Worm (Caenorhabditis elegans) whole organism, midembryonic: ENCODE data around the gene vha-12.

ENCODE experiments used
- T22C8.4 ChIP-seq: fragments of 200-800 bp; sonication (Bioruptor generic); IDR thresholded peaks from 2 replicates; pipeline ENCODE4 v1.3.6; 2022; ENCODE audit warnings: missing genetic modification characterization, missing compliant biosample characterization
- med-1 ChIP-seq: sonication (generic microtip); optimal IDR thresholded peaks from 2 replicates; lab custom pipeline; 2017; ENCODE audit warnings: missing genetic modification characterization, mild to moderate bottlenecking, missing compliant biosample characterization, antibody characterized with exemption, missing genetic modification reagents; ENCODE audit not compliant: insufficient read depth
- ref-1 ChIP-seq: fragments of 200-800 bp; sonication (Bioruptor generic); conservative IDR thresholded peaks from 2 replicates; pipeline ENCODE4 v1.3.6; 2022; ENCODE audit warnings: missing genetic modification reagents, missing genetic modification characterization, missing compliant biosample characterization
- ztf-29 ChIP-seq: fragments of 200-800 bp; sonication (Bioruptor generic); IDR thresholded peaks from 2 replicates; pipeline ENCODE4 v1.3.6; 2022; ENCODE audit warnings: missing genetic modification reagents, missing genetic modification characterization, missing compliant biosample characterization

DNA sequence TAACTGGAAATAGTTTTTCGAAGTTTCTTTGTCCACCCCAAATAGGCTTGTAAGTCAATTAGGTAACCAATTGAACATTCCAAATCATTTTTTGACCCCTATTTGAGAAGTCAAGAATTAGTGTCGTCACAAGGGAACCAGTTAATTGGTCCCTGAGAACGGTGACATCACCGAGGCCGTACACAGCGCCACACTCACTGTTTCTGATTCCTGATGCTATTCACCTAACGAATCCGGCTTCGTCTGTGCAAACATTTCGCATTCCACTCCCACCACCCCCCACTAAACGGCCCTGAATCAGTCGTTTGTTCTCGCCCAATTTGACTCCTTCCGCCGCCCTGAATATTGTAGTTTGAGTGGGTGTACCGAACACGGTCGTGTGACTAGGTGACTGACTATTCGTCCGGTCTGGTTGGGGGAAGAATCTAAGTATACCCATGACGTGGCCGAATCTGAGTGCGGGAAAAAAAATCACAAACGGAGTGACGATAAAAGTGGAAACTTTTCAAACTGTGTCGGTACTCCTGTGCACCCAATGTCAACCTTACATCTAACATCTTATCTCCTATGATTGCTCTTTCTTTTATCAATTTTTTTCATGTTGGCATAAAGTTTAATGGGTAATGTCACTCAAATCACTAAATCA, 46.6 kb upstream of the vha-12 start:
- TF ChIP-seq med-1 (no peak), ztf-29 (GFP tag; lab: Robert Waterston, UW) (no peak), ref-1 (GFP tag; lab: Robert Waterston, UW) (no peak), T22C8.4 (no peak)
